Fruit fly (Drosophila melanogaster) S2 (cell line): Measurements from ENCODE around the gene CG31272.

Experiments used
- CG8478 ChIP-seq: fragments of >200 bp; optimal IDR thresholded peaks from 2 replicates; lab custom pipeline; 2018
- CTCF ChIP-seq, 2 experiments: fragments of >200 bp; optimal IDR thresholded peaks; 2 replicates each; lab custom pipeline; 2018

- TF ChIP-seq CTCF (optimal IDR thresholded peaks at IDR 0.05; lab: Kevin White, UChicago) (no peak), CG8478 (no peak)
Observed at dm6 chr3R:10726714-10727113, 32.5 kb downstream of the CG31272 start.
